Fruit fly (Drosophila melanogaster): Measurements from ENCODE around the gene Ugt302K1.

Gene Ugt302K1

dm6 chr3R:11200885-11201421, 47.3 kb upstream of the Ugt302K1 start (continued):
- TF ChIP-seq CG10631 (GFP tag; optimal IDR thresholded peaks at IDR 0.05), result peak; percentile 62
- TF ChIP-seq CG8319 (GFP tag; optimal IDR thresholded peaks at IDR 0.05), result no peak
- no peak for TF ChIP-seq fd59A (GFP tag; optimal IDR thresholded peaks at IDR 0.05)
- peak; percentile 79 for TF ChIP-seq Eip78C (GFP tag)
- TF ChIP-seq svp (GFP tag), result peak; percentile 89
- TF ChIP-seq CG31627 (GFP tag; optimal IDR thresholded peaks at IDR 0.05), result peak; percentile 56
- TF ChIP-seq CG6163 (GFP tag; IDR thresholded peaks at IDR 0.05), result peak; percentile 71; the same call in 1 of the 3 replicates
- peak; percentile 41 for TF ChIP-seq CG11762 (GFP tag; optimal IDR thresholded peaks at IDR 0.05; ENCODE audit: insufficient read depth)
- peak; percentile 58 for TF ChIP-seq CG3919 (GFP tag; optimal IDR thresholded peaks at IDR 0.05)
- peak; percentile 42 for TF ChIP-seq CG11902 (GFP tag; optimal IDR thresholded peaks at IDR 0.05)
- no peak for TF ChIP-seq CG4318 (GFP tag; optimal IDR thresholded peaks at IDR 0.05)
- peak; percentile 77 for TF ChIP-seq esn (GFP tag; optimal IDR thresholded peaks at IDR 0.05)
- peak; percentile 53 for TF ChIP-seq cyc (GFP tag; optimal IDR thresholded peaks at IDR 0.05)
- TF ChIP-seq fd85E (GFP tag; optimal IDR thresholded peaks at IDR 0.05), result no peak

DNA sequence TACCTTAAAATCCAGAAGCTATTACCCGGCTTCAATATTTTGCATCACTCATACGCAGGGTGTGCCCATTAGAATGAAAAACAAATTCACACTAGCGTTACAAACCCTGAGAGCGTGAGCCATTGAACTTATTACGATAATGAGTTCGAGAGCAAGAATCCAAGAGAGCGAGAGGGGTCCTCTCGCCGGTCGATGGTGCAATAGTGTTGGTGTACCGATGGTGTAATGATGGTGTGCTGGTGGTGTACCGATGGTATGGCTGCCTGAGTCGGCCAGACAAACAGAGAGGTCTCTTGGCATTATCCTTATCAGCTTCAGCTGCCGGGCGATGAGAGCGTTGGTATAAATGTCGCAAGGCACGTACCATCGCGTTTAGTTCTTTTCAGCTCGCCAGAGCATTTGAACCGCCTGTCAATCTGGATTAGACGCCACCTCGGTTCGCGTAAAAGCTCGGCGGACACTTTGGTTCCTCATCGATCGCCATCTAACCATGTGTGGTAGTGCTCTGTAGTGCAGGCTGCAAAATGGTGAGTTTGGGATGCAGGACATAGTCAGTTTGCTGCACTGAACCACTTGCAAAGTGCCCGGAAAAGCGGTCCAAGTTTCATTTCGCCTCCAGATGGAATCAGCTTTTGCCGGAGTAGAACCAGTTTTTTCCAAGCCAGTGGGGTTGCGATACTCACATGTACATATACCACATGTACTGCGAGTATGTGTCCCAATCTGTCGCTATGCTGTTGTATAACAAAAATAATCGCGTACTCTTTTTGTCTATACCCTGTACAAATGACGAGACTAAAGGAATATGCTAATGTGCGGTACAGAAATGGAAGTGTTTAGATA, 46.6 kb upstream of the Ugt302K1 start:
- no peak for TF ChIP-seq CG34406 (GFP tag; optimal IDR thresholded peaks at IDR 0.05)
- no peak for TF ChIP-seq CG3032 (tag; optimal IDR thresholded peaks at IDR 0.05)
- peak; percentile 96 for TF ChIP-seq vri (GFP tag; optimal IDR thresholded peaks at IDR 0.05)
- TF ChIP-seq CG6792 (GFP tag; optimal IDR thresholded peaks at IDR 0.05), result no peak
- no peak for TF ChIP-seq Eip93F (GFP tag; optimal IDR thresholded peaks at IDR 0.05)
- TF ChIP-seq topi (GFP tag; optimal IDR thresholded peaks at IDR 0.05), result no peak
- TF ChIP-seq svp (GFP tag), result peak; percentile 92
- TF ChIP-seq Smox (GFP tag; optimal IDR thresholded peaks at IDR 0.05), result no peak
- TF ChIP-seq CG16779 (tag; optimal IDR thresholded peaks at IDR 0.05), result no peak
- TF ChIP-seq pdm3 (GFP tag; optimal IDR thresholded peaks at IDR 0.05), result no peak
- TF ChIP-seq CG6163 (GFP tag; IDR thresholded peaks at IDR 0.05), result no peak; the same call in 2 of the 3 replicates
- no peak; the same call in 2 of the 3 replicates for TF ChIP-seq CG8119 (GFP tag; IDR thresholded peaks at IDR 0.05)
- no peak for TF ChIP-seq CG3919 (GFP tag; optimal IDR thresholded peaks at IDR 0.05)
- TF ChIP-seq Sox102F (GFP tag; optimal IDR thresholded peaks at IDR 0.05), result no peak
- TF ChIP-seq dac (GFP tag; optimal IDR thresholded peaks at IDR 0.05), result peak; percentile 38
- TF ChIP-seq CG11294 (GFP tag; IDR thresholded peaks at IDR 0.05), result peak; percentile 28; the same call in 1 of the 2 replicates
- no peak for TF ChIP-seq net (GFP tag; optimal IDR thresholded peaks at IDR 0.05)
- TF ChIP-seq eg (GFP tag; IDR thresholded peaks at IDR 0.05), result no peak
- TF ChIP-seq cyc (GFP tag; optimal IDR thresholded peaks at IDR 0.05), result no peak
- no peak for TF ChIP-seq dsx (GFP tag; optimal IDR thresholded peaks at IDR 0.05; ENCODE audit: poor library complexity, severe bottlenecking)
- TF ChIP-seq salr (GFP tag; optimal IDR thresholded peaks at IDR 0.05), result no peak
- peak; percentile 18 for TF ChIP-seq Lpt (GFP tag; optimal IDR thresholded peaks at IDR 0.05)
- no peak for TF ChIP-seq CG10669 (GFP tag; optimal IDR thresholded peaks at IDR 0.05)
- TF ChIP-seq CG1621 (tag; optimal IDR thresholded peaks at IDR 0.05), result peak; percentile 56
- no peak for TF ChIP-seq achi (GFP tag; optimal IDR thresholded peaks at IDR 0.05)
- no peak for TF ChIP-seq lz (GFP tag; optimal IDR thresholded peaks at IDR 0.05)
- no peak for TF ChIP-seq CG11902 (GFP tag; optimal IDR thresholded peaks at IDR 0.05)
- TF ChIP-seq CG10631 (GFP tag; optimal IDR thresholded peaks at IDR 0.05), result no peak
- TF ChIP-seq Met (GFP tag; optimal IDR thresholded peaks at IDR 0.05), result no peak
- no peak for TF ChIP-seq Hr38 (GFP tag; optimal IDR thresholded peaks at IDR 0.05)
- TF ChIP-seq Ets21C (GFP tag; optimal IDR thresholded peaks at IDR 0.05), result no peak
- no peak for TF ChIP-seq Eip78C (GFP tag)
- no peak for TF ChIP-seq Blimp-1 (GFP tag; optimal IDR thresholded peaks at IDR 0.05)
- no peak for TF ChIP-seq CG6276 (GFP tag; optimal IDR thresholded peaks at IDR 0.05)
- TF ChIP-seq Gug (GFP tag; IDR thresholded peaks at IDR 0.05), result no peak
- no peak for TF ChIP-seq CG11762 (GFP tag; optimal IDR thresholded peaks at IDR 0.05; ENCODE audit: insufficient read depth)
- TF ChIP-seq CG7368 (GFP tag; optimal IDR thresholded peaks at IDR 0.05), result no peak
- TF ChIP-seq Ets96B (tag; optimal IDR thresholded peaks at IDR 0.05), result no peak
- TF ChIP-seq CG9139 (GFP tag; optimal IDR thresholded peaks at IDR 0.05), result no peak
- TF ChIP-seq spab (GFP tag; optimal IDR thresholded peaks at IDR 0.05), result no peak
- TF ChIP-seq CG8319 (GFP tag; optimal IDR thresholded peaks at IDR 0.05), result no peak

All from whole organism, prepupa.